Worm (Caenorhabditis elegans): ENCODE data around the gene F10E9.1.

- TF ChIP-seq ref-1 (GFP tag; conservative IDR thresholded peaks at IDR 0.05), result no peak
- no peak for TF ChIP-seq flt-1 (GFP tag; IDR thresholded peaks at IDR 0.05)
- no peak for TF ChIP-seq tab-1 (GFP tag; IDR thresholded peaks at IDR 0.05)
- TF ChIP-seq ztf-29 (GFP tag; IDR thresholded peaks at IDR 0.05), result no peak
- TF ChIP-seq klf-2 (GFP tag; conservative IDR thresholded peaks at IDR 0.05), result no peak
- no peak for TF ChIP-seq cog-1 (tag; optimal IDR thresholded peaks at IDR 0.05)
These were observed 10.6 kb upstream of the F10E9.1 start, which contains the start of gene F10E9.2 for ce11 chrIII:8312393-8312792.

Measured in whole organism, midembryonic.